Worm (Caenorhabditis elegans) whole organism, midembryonic: ENCODE data around the gene ZK54.3.

Source experiments
- T22C8.4 ChIP-seq: fragments of 200-800 bp; sonication (Bioruptor generic); IDR thresholded peaks from 2 replicates; pipeline ENCODE4 v1.3.6; 2022; ENCODE audit warnings: missing genetic modification characterization, missing compliant biosample characterization
- cog-1 ChIP-seq: sonication (generic microtip); optimal IDR thresholded peaks from 2 replicates; lab custom pipeline; 2016; ENCODE audit warnings: missing genetic modification characterization, missing compliant biosample characterization
- flt-1 ChIP-seq: fragments of 200-800 bp; sonication (Bioruptor generic); IDR thresholded peaks from 2 replicates; pipeline ENCODE4 v1.3.6; 2022; ENCODE audit warnings: missing genetic modification characterization, missing compliant biosample characterization
- klf-2 ChIP-seq: fragments of 200-800 bp; sonication (Bioruptor generic); conservative IDR thresholded peaks from 2 replicates; pipeline ENCODE4 v1.3.6; 2022; ENCODE audit warnings: missing genetic modification reagents, missing genetic modification characterization, missing compliant biosample characterization
- med-1 ChIP-seq: sonication (generic microtip); optimal IDR thresholded peaks from 2 replicates; lab custom pipeline; 2017; ENCODE audit warnings: missing genetic modification characterization, mild to moderate bottlenecking, missing compliant biosample characterization, antibody characterized with exemption, missing genetic modification reagents; ENCODE audit not compliant: insufficient read depth
- ref-1 ChIP-seq: fragments of 200-800 bp; sonication (Bioruptor generic); conservative IDR thresholded peaks from 2 replicates; pipeline ENCODE4 v1.3.6; 2022; ENCODE audit warnings: missing genetic modification reagents, missing genetic modification characterization, missing compliant biosample characterization
- tab-1 ChIP-seq: fragments of 200-800 bp; sonication (Bioruptor generic); IDR thresholded peaks from 2 replicates; pipeline ENCODE4 v1.3.6; 2022; ENCODE audit warnings: missing genetic modification characterization, missing compliant biosample characterization
- ztf-23 ChIP-seq: fragments of 200-800 bp; sonication (Bioruptor generic); IDR thresholded peaks from 2 replicates; pipeline ENCODE4 v1.3.6; 2022; ENCODE audit warnings: missing genetic modification reagents, missing genetic modification characterization, missing compliant biosample characterization
- ztf-29 ChIP-seq: fragments of 200-800 bp; sonication (Bioruptor generic); IDR thresholded peaks from 2 replicates; pipeline ENCODE4 v1.3.6; 2022; ENCODE audit warnings: missing genetic modification reagents, missing genetic modification characterization, missing compliant biosample characterization

Gene ZK54.3

ce11 chrX:17504447-17504846 lies 37.6 kb upstream of the ZK54.3 start:
- no peak for TF ChIP-seq cog-1
- TF ChIP-seq ztf-29 (GFP tag; lab: Robert Waterston, UW) = no peak
- TF ChIP-seq flt-1 (GFP tag; lab: Robert Waterston, UW) = no peak
- TF ChIP-seq med-1 = no peak
- no peak for TF ChIP-seq ref-1 (GFP tag; lab: Robert Waterston, UW)
- no peak for TF ChIP-seq T22C8.4
- TF ChIP-seq ztf-23 (GFP tag; lab: Robert Waterston, UW) = no peak
- TF ChIP-seq tab-1 (GFP tag; lab: Robert Waterston, UW) = no peak
- TF ChIP-seq klf-2 (GFP tag; lab: Robert Waterston, UW) = no peak

ce11 chrX:17502246-17502645 lies 35.4 kb upstream of the ZK54.3 start:
- no peak for TF ChIP-seq cog-1
- TF ChIP-seq med-1 = no peak
- TF ChIP-seq T22C8.4 = no peak
- TF ChIP-seq ztf-29 (GFP tag; lab: Robert Waterston, UW) = no peak
- no peak for TF ChIP-seq ztf-23 (GFP tag; lab: Robert Waterston, UW)

- TF ChIP-seq ztf-29 (GFP tag; lab: Robert Waterston, UW) (no peak), ztf-23 (GFP tag; lab: Robert Waterston, UW) (no peak), flt-1 (GFP tag; lab: Robert Waterston, UW) (no peak), cog-1 (no peak), ref-1 (GFP tag; lab: Robert Waterston, UW) (no peak), tab-1 (GFP tag; lab: Robert Waterston, UW) (no peak), T22C8.4 (no peak), med-1 (no peak), klf-2 (GFP tag; lab: Robert Waterston, UW) (no peak)
Measured at ce11 chrX:17486735-17487134, 19.9 kb upstream of the ZK54.3 start, which contains the start of gene npr-24. Gene npr-24, minus strand, starts transcription at chrX:17486835.

- TF ChIP-seq klf-2 (GFP tag; lab: Robert Waterston, UW) (no peak), flt-1 (GFP tag; lab: Robert Waterston, UW) (no peak)
Measured at ce11 chrX:17481892-17482515, 15.2 kb upstream of the ZK54.3 start.

- peak; percentile 62; the same call in 1 of the 2 replicates for TF ChIP-seq tab-1 (GFP tag; lab: Robert Waterston, UW)
- peak; percentile 86 for TF ChIP-seq cog-1
- TF ChIP-seq ref-1 (GFP tag; lab: Robert Waterston, UW) = no peak
- peak; percentile 40; the same call in 1 of the 2 replicates for TF ChIP-seq flt-1 (GFP tag; lab: Robert Waterston, UW)
- peak; percentile 41; the same call in 1 of the 2 replicates for TF ChIP-seq ztf-29 (GFP tag; lab: Robert Waterston, UW)
- TF ChIP-seq klf-2 (GFP tag; lab: Robert Waterston, UW) = no peak
- 0 out of 2 replicates have a peak, but pooled peaks have one; percentile 20 for TF ChIP-seq ztf-23 (GFP tag; lab: Robert Waterston, UW)
- peak; percentile 29; the same call in 1 of the 2 replicates for TF ChIP-seq T22C8.4
- no peak for TF ChIP-seq med-1
Measured at ce11 chrX:17479694-17480574, 13.1 kb upstream of the ZK54.3 start.

- TF ChIP-seq tab-1 (GFP tag; lab: Robert Waterston, UW) (no peak), ztf-23 (GFP tag; lab: Robert Waterston, UW) (no peak), klf-2 (GFP tag; lab: Robert Waterston, UW) (no peak), cog-1 (no peak), T22C8.4 (no peak), flt-1 (GFP tag; lab: Robert Waterston, UW) (no peak), med-1 (no peak), ref-1 (GFP tag; lab: Robert Waterston, UW) (no peak), ztf-29 (GFP tag; lab: Robert Waterston, UW) (no peak)
Measured at ce11 chrX:17478677-17479076, 11.9 kb upstream of the ZK54.3 start.

ce11 chrX:17475974-17476373 lies 9.2 kb upstream of the ZK54.3 start:
- TF ChIP-seq ztf-23 (GFP tag; lab: Robert Waterston, UW) = no peak
- no peak for TF ChIP-seq tab-1 (GFP tag; lab: Robert Waterston, UW)
- no peak for TF ChIP-seq flt-1 (GFP tag; lab: Robert Waterston, UW)
- TF ChIP-seq klf-2 (GFP tag; lab: Robert Waterston, UW) = no peak
- TF ChIP-seq T22C8.4 = no peak
- TF ChIP-seq med-1 = no peak
- no peak for TF ChIP-seq ztf-29 (GFP tag; lab: Robert Waterston, UW)
- TF ChIP-seq cog-1 = no peak
- TF ChIP-seq ref-1 (GFP tag; lab: Robert Waterston, UW) = no peak

- no peak for TF ChIP-seq ref-1 (GFP tag; lab: Robert Waterston, UW)
- TF ChIP-seq ztf-23 (GFP tag; lab: Robert Waterston, UW) = no peak
- no peak for TF ChIP-seq flt-1 (GFP tag; lab: Robert Waterston, UW)
- no peak for TF ChIP-seq med-1
- TF ChIP-seq T22C8.4 = no peak
- no peak for TF ChIP-seq ztf-29 (GFP tag; lab: Robert Waterston, UW)
- no peak for TF ChIP-seq cog-1
- no peak for TF ChIP-seq klf-2 (GFP tag; lab: Robert Waterston, UW)
- TF ChIP-seq tab-1 (GFP tag; lab: Robert Waterston, UW) = no peak
Measured at ce11 chrX:17474521-17475170, 7.8 kb upstream of the ZK54.3 start, which contains the start of gene tps-1. Gene tps-1, minus strand, starts transcription at chrX:17474534.

ce11 chrX:17472917-17473316 lies 6.1 kb upstream of the ZK54.3 start:
- no peak for TF ChIP-seq ztf-23 (GFP tag; lab: Robert Waterston, UW)
- TF ChIP-seq klf-2 (GFP tag; lab: Robert Waterston, UW) = no peak
- TF ChIP-seq med-1 = no peak
- TF ChIP-seq tab-1 (GFP tag; lab: Robert Waterston, UW) = no peak
- no peak for TF ChIP-seq flt-1 (GFP tag; lab: Robert Waterston, UW)
- TF ChIP-seq ztf-29 (GFP tag; lab: Robert Waterston, UW) = no peak
- TF ChIP-seq ref-1 (GFP tag; lab: Robert Waterston, UW) = no peak
- TF ChIP-seq cog-1 = no peak
- TF ChIP-seq T22C8.4 = no peak
